Worm (Caenorhabditis elegans) whole organism, L4/young adult: ENCODE data around the gene F52E1.9.

Source experiments
- W03F9.2 ChIP-seq: fragments of 150-350 bp; optimal IDR thresholded peaks from 2 replicates; lab custom pipeline; 2014; ENCODE audit warnings: missing biosample characterization, missing genetic modification characterization
- dao-5 ChIP-seq: sonication (generic microtip); optimal IDR thresholded peaks from 2 replicates; lab custom pipeline; 2016; ENCODE audit warnings: missing genotype, missing genetic modification characterization, moderate library complexity, missing compliant biosample characterization
- him-1 ChIP-seq: sonication (generic microtip); optimal IDR thresholded peaks from 2 replicates; lab custom pipeline; 2016; ENCODE audit warnings: missing genotype, missing genetic modification reagents, missing genetic modification characterization, missing compliant biosample characterization

ce11 chrV:8426741-8427457 is 24.4 kb upstream of the F52E1.9 start:
- TF ChIP-seq him-1 (tag; lab: Kevin White, UChicago) (no peak), W03F9.2 (tag; lab: Kevin White, UChicago) (no peak), dao-5 (tag; lab: Kevin White, UChicago) (no peak)
